Worm (Caenorhabditis elegans) whole organism, L4/young adult: ENCODE data around the gene M79.2.

Source experiments
- W03F9.2 ChIP-seq: fragments of 150-350 bp; optimal IDR thresholded peaks from 2 replicates; lab custom pipeline; 2014; ENCODE audit warnings: missing biosample characterization, missing genetic modification characterization
- dao-5 ChIP-seq: sonication (generic microtip); optimal IDR thresholded peaks from 2 replicates; lab custom pipeline; 2016; ENCODE audit warnings: missing genotype, missing genetic modification characterization, moderate library complexity, missing compliant biosample characterization
- him-1 ChIP-seq: sonication (generic microtip); optimal IDR thresholded peaks from 2 replicates; lab custom pipeline; 2016; ENCODE audit warnings: missing genotype, missing genetic modification reagents, missing genetic modification characterization, missing compliant biosample characterization

M79.2 gene

DNA sequence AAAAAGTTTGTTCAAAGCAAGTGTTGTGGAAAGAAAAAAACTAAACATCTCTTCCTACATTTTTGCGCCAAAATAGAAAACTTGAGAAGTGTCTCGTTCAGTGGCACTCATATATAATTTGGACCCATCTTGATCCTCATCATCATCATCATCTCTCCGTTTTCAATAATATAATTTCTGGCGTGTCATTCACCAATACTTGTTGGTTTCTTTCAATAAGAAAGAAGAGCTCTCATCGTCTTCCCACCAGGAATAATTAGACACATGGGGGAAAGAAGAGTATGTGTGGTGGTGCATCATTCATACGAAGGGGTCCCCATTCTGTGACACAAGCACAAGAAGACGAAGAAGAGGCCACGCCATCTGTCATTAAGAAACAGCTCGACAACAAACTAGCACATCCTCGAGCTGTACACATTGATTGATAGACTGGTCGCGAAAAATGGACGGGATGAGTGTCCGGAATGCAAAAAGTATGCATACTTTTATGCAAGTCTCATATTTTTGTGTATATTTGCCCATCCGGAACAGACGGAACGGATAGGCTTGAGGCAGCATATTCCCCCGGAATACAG lies 37.3 kb downstream of the M79.2 start:
- TF ChIP-seq W03F9.2 (tag; lab: Kevin White, UChicago) (no peak), him-1 (tag; lab: Kevin White, UChicago) (no peak), dao-5 (no peak)

DNA sequence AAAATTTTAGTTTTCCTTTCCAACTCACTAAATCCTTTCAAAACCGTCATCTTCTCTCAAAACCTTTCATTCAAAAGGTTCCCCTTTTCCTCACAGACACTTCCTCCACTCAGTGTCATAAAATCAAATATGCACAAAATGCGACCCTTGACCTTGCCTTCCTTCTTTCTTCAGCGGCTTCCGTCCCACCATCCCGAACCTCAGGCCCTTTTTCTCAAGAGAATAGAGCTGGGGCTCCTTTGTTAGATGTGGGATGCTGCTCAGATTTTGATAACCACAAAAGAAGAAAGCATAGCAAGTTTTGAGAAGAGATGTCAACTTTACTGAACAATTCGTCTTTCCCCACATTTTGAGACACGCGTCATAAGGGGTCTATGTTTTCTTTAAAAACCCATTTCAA lies 37.8 kb downstream of the M79.2 start:
- TF ChIP-seq dao-5 (no peak), W03F9.2 (tag; lab: Kevin White, UChicago) (no peak), him-1 (tag; lab: Kevin White, UChicago) (no peak)

DNA sequence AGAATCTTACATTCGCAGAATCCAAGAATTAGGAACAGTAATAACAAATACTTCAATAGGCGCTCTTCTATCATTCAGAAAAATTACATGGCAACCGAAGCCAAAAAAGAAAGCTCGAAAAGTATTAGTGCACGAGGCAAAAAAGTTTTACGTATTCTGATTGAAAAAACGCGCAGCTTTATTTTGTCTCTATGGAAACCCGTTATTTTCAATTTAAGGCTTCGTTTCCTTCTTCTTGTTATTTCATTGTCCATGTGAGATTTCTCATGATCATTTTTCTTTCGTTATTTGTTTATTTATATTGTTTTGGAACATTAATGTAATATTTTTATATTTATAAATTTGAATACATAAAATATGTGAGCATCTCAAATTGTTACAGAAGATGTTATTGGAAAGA lies 39.1 kb downstream of the M79.2 start, which contains the start of gene F57C7.4:
F57C7.4 (minus strand) TSS at position 101 of the 400 bp plus-strand sequence.
- TF ChIP-seq W03F9.2 (tag; lab: Kevin White, UChicago): no peak
- no peak for TF ChIP-seq dao-5
- no peak for TF ChIP-seq him-1 (tag; lab: Kevin White, UChicago)

DNA sequence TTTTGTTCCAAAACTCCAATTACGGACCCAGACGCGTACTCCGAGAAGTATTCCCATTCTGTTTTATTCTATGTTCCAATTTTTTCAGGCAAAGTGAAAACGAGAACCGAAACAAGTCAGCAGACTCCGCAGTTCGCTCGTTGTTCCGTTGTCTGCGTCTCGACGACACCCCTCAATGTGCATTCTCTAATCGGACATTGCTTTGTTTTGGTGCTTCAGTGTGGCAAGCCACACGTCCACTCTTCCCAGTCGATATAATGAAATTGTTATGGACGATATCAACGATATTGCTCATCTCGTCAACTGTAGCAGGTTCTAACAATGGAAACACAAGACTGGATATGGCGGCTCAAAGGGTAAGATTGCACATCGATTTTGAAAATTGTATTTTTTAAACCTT lies 51.7 kb downstream of the M79.2 start, which contains the start of gene nhx-5:
nhx-5 (plus strand) TSS at position 82 of the 400 bp plus-strand sequence.
- TF ChIP-seq dao-5 (no peak), him-1 (tag; lab: Kevin White, UChicago) (no peak), W03F9.2 (tag; lab: Kevin White, UChicago) (no peak)
